Fruit fly (Drosophila melanogaster) whole organism, embryonic: ENCODE results near the gene CG33939.

Experiments used
- CG10209 ChIP-seq: fragments of 200-800 bp; sonication (Bioruptor generic); optimal IDR thresholded peaks from 3 replicates; lab custom pipeline; 2017; ENCODE audit warnings: missing biosample characterization, mild to moderate bottlenecking, missing genetic modification characterization, missing genetic modification reagents
- CG2678 ChIP-seq: fragments of 200-800 bp; sonication (Bioruptor generic); optimal IDR thresholded peaks from 3 replicates; lab custom pipeline; 2019; ENCODE audit warnings: missing biosample characterization, mild to moderate bottlenecking, missing genetic modification characterization, moderate library complexity
- CG31224 ChIP-seq: fragments of 200-800 bp; sonication (Bioruptor generic); IDR thresholded peaks from 2 replicates; pipeline ENCODE4 v1.3.6; 2022; ENCODE audit warnings: missing biosample characterization, missing genetic modification characterization
- CG4707 ChIP-seq: fragments of 200-800 bp; sonication (Bioruptor generic); optimal IDR thresholded peaks from 2 replicates; lab custom pipeline; 2018; ENCODE audit warnings: missing biosample characterization, mild to moderate bottlenecking, missing genetic modification characterization, moderate library complexity
- CG8290 ChIP-seq, 3 experiments: fragments of 200-800 bp; sonication (Bioruptor generic); optimal IDR thresholded peaks; 2 replicates each; lab custom pipeline; 2016 to 2019; ENCODE audit warnings: missing biosample characterization in 3 of 3, missing genetic modification characterization in 3 of 3, mild to moderate bottlenecking in 2 of 3, moderate library complexity in 1 of 3
- CTCF ChIP-seq: fragments of 200-800 bp; sonication (Bioruptor generic); optimal IDR thresholded peaks from 2 replicates; lab custom pipeline; 2017; ENCODE audit warnings: missing biosample characterization, mild to moderate bottlenecking, missing genetic modification characterization, moderate library complexity
- dimm ChIP-seq: fragments of 200-800 bp; sonication (Bioruptor generic); IDR thresholded peaks from 2 replicates; pipeline ENCODE4 v1.3.6; 2022; ENCODE audit warnings: missing biosample characterization, missing genetic modification characterization

dm6 chrX:19153288-19154130 lies 21.2 kb downstream of the CG33939 start:
- TF ChIP-seq CG2678 (tag; lab: Kevin White, UChicago) (peak; percentile 5), CG4707 (no peak), dimm (no peak), CG8290 (GFP tag; optimal IDR thresholded peaks at IDR 0.05; lab: Kevin White, UChicago) (no peak), CG8290 (tag; optimal IDR thresholded peaks at IDR 0.05; lab: Kevin White, UChicago) (peak in 1 of 2 experiments; percentile 70), CG31224 (no peak), CTCF (GFP tag; lab: Kevin White, UChicago) (no peak), CG10209 (GFP tag; lab: Kevin White, UChicago) (no peak)
